Worm (Caenorhabditis elegans) whole organism, midembryonic: Measurements from ENCODE around the gene ttr-7.

Experiments
- T22C8.4 ChIP-seq: fragments of 200-800 bp; sonication (Bioruptor generic); IDR thresholded peaks from 2 replicates; pipeline ENCODE4 v1.3.6; 2022; ENCODE audit warnings: missing genetic modification characterization, missing compliant biosample characterization
- flt-1 ChIP-seq: fragments of 200-800 bp; sonication (Bioruptor generic); IDR thresholded peaks from 2 replicates; pipeline ENCODE4 v1.3.6; 2022; ENCODE audit warnings: missing genetic modification characterization, missing compliant biosample characterization
- klf-2 ChIP-seq: fragments of 200-800 bp; sonication (Bioruptor generic); conservative IDR thresholded peaks from 2 replicates; pipeline ENCODE4 v1.3.6; 2022; ENCODE audit warnings: missing genetic modification reagents, missing genetic modification characterization, missing compliant biosample characterization
- med-1 ChIP-seq: sonication (generic microtip); optimal IDR thresholded peaks from 2 replicates; lab custom pipeline; 2017; ENCODE audit warnings: missing genetic modification characterization, mild to moderate bottlenecking, missing compliant biosample characterization, antibody characterized with exemption, missing genetic modification reagents; ENCODE audit not compliant: insufficient read depth
- ztf-29 ChIP-seq: fragments of 200-800 bp; sonication (Bioruptor generic); IDR thresholded peaks from 2 replicates; pipeline ENCODE4 v1.3.6; 2022; ENCODE audit warnings: missing genetic modification reagents, missing genetic modification characterization, missing compliant biosample characterization

ce11 chrIII:646454-646853 lies 40.6 kb downstream of the ttr-7 start, which contains the start of gene orai-1:
- TF ChIP-seq med-1 (GFP tag; lab: Kevin White, UChicago) (no peak), T22C8.4 (GFP tag; lab: Robert Waterston, UW) (no peak), flt-1 (GFP tag; lab: Robert Waterston, UW) (no peak), klf-2 (no peak), ztf-29 (GFP tag; lab: Robert Waterston, UW) (no peak)
